Fruit fly (Drosophila melanogaster) whole organism, adult: ENCODE measurements around the gene Jon25Bii.

Experiments
- CG11617 ChIP-seq: fragments of 200-800 bp; sonication (Bioruptor generic); optimal IDR thresholded peaks from 2 replicates; lab custom pipeline; 2017; ENCODE audit warnings: mild to moderate bottlenecking, missing biosample characterization, missing genetic modification reagents, missing genetic modification characterization
- CG12768 ChIP-seq: fragments of 200-800 bp; sonication (Bioruptor generic); optimal IDR thresholded peaks from 2 replicates; lab custom pipeline; 2017; ENCODE audit warnings: missing biosample characterization, missing genetic modification characterization, mild to moderate bottlenecking, moderate library complexity, missing genetic modification reagents
- CG14711 ChIP-seq: fragments of 200-800 bp; sonication (Bioruptor generic); optimal IDR thresholded peaks from 2 replicates; lab custom pipeline; 2018; ENCODE audit warnings: missing biosample characterization, mild to moderate bottlenecking, missing genetic modification characterization, moderate library complexity
- CG1620 ChIP-seq: fragments of 200-800 bp; sonication (Bioruptor generic); optimal IDR thresholded peaks from 2 replicates; lab custom pipeline; 2016; ENCODE audit warnings: missing biosample characterization, missing genetic modification characterization
- CG33017 ChIP-seq: fragments of 200-800 bp; sonication (Bioruptor generic); optimal IDR thresholded peaks from 2 replicates; lab custom pipeline; 2018; ENCODE audit warnings: missing biosample characterization, mild to moderate bottlenecking, missing genetic modification characterization, moderate library complexity
- CG5204 ChIP-seq: fragments of 200-800 bp; sonication (Bioruptor generic); optimal IDR thresholded peaks from 2 replicates; lab custom pipeline; 2016; ENCODE audit warnings: missing biosample characterization, missing genetic modification characterization
- CG7045 ChIP-seq: fragments of 200-800 bp; sonication (Bioruptor generic); optimal IDR thresholded peaks from 2 replicates; lab custom pipeline; 2017; ENCODE audit warnings: missing biosample characterization, mild to moderate bottlenecking, missing genetic modification characterization
- CG7101 ChIP-seq: fragments of 200-800 bp; sonication (Bioruptor generic); optimal IDR thresholded peaks from 2 replicates; lab custom pipeline; 2018; ENCODE audit warnings: missing biosample characterization, mild to moderate bottlenecking, missing genetic modification characterization, moderate library complexity
- Clk ChIP-seq: fragments of 200-800 bp; sonication (Bioruptor generic); optimal IDR thresholded peaks from 2 replicates; lab custom pipeline; 2017; ENCODE audit warnings: missing biosample characterization, missing genetic modification characterization
- Crg-1 ChIP-seq: fragments of 200-800 bp; sonication (Bioruptor generic); optimal IDR thresholded peaks from 2 replicates; lab custom pipeline; 2016; ENCODE audit warnings: missing biosample characterization, missing genetic modification characterization
- Hr96 ChIP-seq: fragments of 200-800 bp; sonication (Bioruptor generic); optimal IDR thresholded peaks from 2 replicates; lab custom pipeline; 2016; ENCODE audit warnings: missing biosample characterization, missing genetic modification characterization
- Mnt ChIP-seq: fragments of 200-800 bp; sonication (Bioruptor generic); optimal IDR thresholded peaks from 2 replicates; lab custom pipeline; 2016; ENCODE audit warnings: missing biosample characterization, mild to moderate bottlenecking, missing genetic modification characterization
- bab1 ChIP-seq: fragments of 200-800 bp; sonication (Bioruptor generic); optimal IDR thresholded peaks from 3 replicates; lab custom pipeline; 2019; ENCODE audit warnings: missing biosample characterization, mild to moderate bottlenecking, missing genetic modification characterization, moderate library complexity
- cic ChIP-seq: fragments of 200-800 bp; sonication (Bioruptor generic); optimal IDR thresholded peaks from 2 replicates; lab custom pipeline; 2017; ENCODE audit warnings: missing biosample characterization, mild to moderate bottlenecking, missing genetic modification characterization, moderate library complexity
- cnc ChIP-seq, 2 experiments: fragments of >200 bp; optimal IDR thresholded peaks; 2 replicates each; lab custom pipeline; 2017
- kay ChIP-seq: fragments of 200-800 bp; sonication (Bioruptor generic); peaks from one replicate; lab custom pipeline; 2016; ENCODE audit warnings: missing biosample characterization, missing genetic modification characterization, borderline replicate concordance
- ovo ChIP-seq: fragments of 200-800 bp; sonication (Bioruptor generic); optimal IDR thresholded peaks from 2 replicates; lab custom pipeline; 2016; ENCODE audit warnings: missing biosample characterization, missing genetic modification characterization
- pad ChIP-seq: fragments of 200-800 bp; sonication (Bioruptor generic); optimal IDR thresholded peaks from 3 replicates; lab custom pipeline; 2017; ENCODE audit warnings: missing biosample characterization, missing genetic modification characterization, mild to moderate bottlenecking, moderate library complexity, missing genetic modification reagents
- tj ChIP-seq: fragments of 200-800 bp; sonication (Bioruptor generic); optimal IDR thresholded peaks from 3 replicates; lab custom pipeline; 2017; ENCODE audit warnings: missing biosample characterization, mild to moderate bottlenecking, missing genetic modification characterization, moderate library complexity
- toe ChIP-seq: fragments of 200-800 bp; sonication (Bioruptor generic); optimal IDR thresholded peaks from 2 replicates; lab custom pipeline; 2016; ENCODE audit warnings: missing biosample characterization, missing genetic modification characterization

The Jon25Bii gene

dm6 chr2L:4953086-4953570 lies at the start of gene Jon25Bii:
Gene Jon25Bii, minus strand, starts transcription at chr2L:4953136.
- TF ChIP-seq tj (GFP tag; lab: Kevin White, UChicago), result no peak
- TF ChIP-seq cic, result peak; percentile 93

DNA sequence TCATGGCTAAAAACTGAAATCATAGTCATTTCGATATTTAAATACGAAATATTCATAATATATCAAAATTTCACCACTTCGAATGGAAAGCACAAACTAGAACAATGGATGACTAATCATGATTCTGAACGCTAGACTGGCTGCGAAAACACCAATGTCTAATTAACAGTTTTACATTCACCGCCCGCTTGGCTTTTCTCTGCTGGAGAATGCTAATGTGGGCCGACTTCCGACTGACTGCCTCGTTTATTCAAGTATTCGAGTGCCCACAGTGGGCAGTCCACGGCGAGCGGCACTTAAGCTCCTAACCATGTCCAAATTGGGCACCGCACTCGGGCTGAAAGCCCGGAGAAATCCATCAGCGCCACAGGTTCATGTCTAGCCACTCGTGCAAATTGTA lies 49.1 kb upstream of the Jon25Bii start:
- TF ChIP-seq cic (no peak), Mnt (no peak), Hr96 (no peak), Crg-1 (GFP tag; lab: Kevin White, UChicago) (no peak), bab1 (GFP tag; lab: Kevin White, UChicago) (no peak), tj (GFP tag; lab: Kevin White, UChicago) (no peak), toe (GFP tag; lab: Kevin White, UChicago) (no peak), CG5204 (GFP tag; lab: Kevin White, UChicago) (no peak), CG11617 (GFP tag; lab: Kevin White, UChicago) (no peak), CG33017 (tag; lab: Kevin White, UChicago) (no peak), pad (GFP tag; lab: Kevin White, UChicago) (no peak), Clk (no peak), CG1620 (no peak), ovo (GFP tag; lab: Kevin White, UChicago) (no peak), kay (GFP tag; lab: Kevin White, UChicago) (no peak), cnc (optimal IDR thresholded peaks at IDR 0.05; lab: Kevin White, UChicago) (no peak), CG12768 (GFP tag; lab: Kevin White, UChicago) (no peak), CG14711 (no peak), CG7045 (no peak), CG7101 (no peak)

- TF ChIP-seq CG7101 (no peak), ovo (GFP tag; lab: Kevin White, UChicago) (no peak), cnc (optimal IDR thresholded peaks at IDR 0.05; lab: Kevin White, UChicago) (no peak), kay (GFP tag; lab: Kevin White, UChicago) (peak; percentile 41), bab1 (GFP tag; lab: Kevin White, UChicago) (no peak), Clk (no peak), tj (GFP tag; lab: Kevin White, UChicago) (no peak), Hr96 (no peak)
Measured at dm6 chr2L:5001582-5001929, 48.6 kb upstream of the Jon25Bii start.

DNA sequence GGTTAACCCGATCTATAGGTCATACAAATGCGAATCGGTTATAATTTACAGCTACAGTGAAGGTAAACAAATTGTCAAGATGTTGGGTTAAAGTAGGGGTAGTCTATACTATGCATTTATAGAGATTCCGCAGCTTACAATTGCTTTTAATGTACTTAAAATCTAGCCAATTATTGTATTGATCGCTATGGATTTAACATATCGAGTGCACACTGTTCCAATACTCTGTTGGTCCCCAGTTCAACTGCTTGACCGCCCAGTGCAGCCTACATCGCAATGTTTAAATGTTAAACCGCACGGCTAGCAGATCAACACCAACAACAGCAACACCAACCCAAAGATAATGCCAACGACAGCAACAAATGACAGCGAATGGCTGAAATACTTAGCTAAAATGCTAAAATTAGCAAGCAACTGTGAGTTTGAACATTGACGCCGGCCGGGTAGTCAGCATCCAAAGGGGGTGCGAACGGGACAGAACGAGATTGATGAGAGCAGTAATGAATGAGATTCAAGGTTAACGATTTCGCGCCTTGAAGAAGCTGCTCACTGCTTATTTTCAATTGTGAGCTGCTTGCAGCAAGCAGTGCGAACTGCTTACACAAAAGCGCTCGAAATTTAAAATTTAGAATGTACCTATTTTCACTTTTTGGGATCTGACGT lies 48.1 kb upstream of the Jon25Bii start:
- TF ChIP-seq Crg-1 (GFP tag; lab: Kevin White, UChicago) (no peak), CG14711 (peak; percentile 35), CG33017 (tag; lab: Kevin White, UChicago) (no peak), CG7101 (no peak), CG5204 (GFP tag; lab: Kevin White, UChicago) (no peak), pad (GFP tag; lab: Kevin White, UChicago) (peak; percentile 97), tj (GFP tag; lab: Kevin White, UChicago) (peak; percentile 68), cic (peak; percentile 72), kay (GFP tag; lab: Kevin White, UChicago) (peak; percentile 33), CG12768 (GFP tag; lab: Kevin White, UChicago) (peak; percentile 11), Clk (no peak)

dm6 chr2L:5000287-5000871 lies 47.4 kb upstream of the Jon25Bii start:
- TF ChIP-seq pad (GFP tag; lab: Kevin White, UChicago), result peak; percentile 18
- peak; percentile 91 for TF ChIP-seq CG5204 (GFP tag; lab: Kevin White, UChicago)
- peak; percentile 76 for TF ChIP-seq bab1 (GFP tag; lab: Kevin White, UChicago)
- TF ChIP-seq CG33017 (tag; lab: Kevin White, UChicago), result peak; percentile 95
- peak; percentile 76 for TF ChIP-seq CG14711
- TF ChIP-seq Clk, result peak; percentile 56
- TF ChIP-seq CG12768 (GFP tag; lab: Kevin White, UChicago), result peak; percentile 83
- TF ChIP-seq CG7045, result peak; percentile 72
- peak; percentile 86 for TF ChIP-seq CG11617 (GFP tag; lab: Kevin White, UChicago)
- peak; percentile 18 for TF ChIP-seq tj (GFP tag; lab: Kevin White, UChicago)
- TF ChIP-seq CG7101, result peak; percentile 92
- no peak for TF ChIP-seq cnc (optimal IDR thresholded peaks at IDR 0.05; lab: Kevin White, UChicago)
- peak; percentile 80 for TF ChIP-seq toe (GFP tag; lab: Kevin White, UChicago)
- TF ChIP-seq Crg-1 (GFP tag; lab: Kevin White, UChicago), result no peak
- TF ChIP-seq ovo (GFP tag; lab: Kevin White, UChicago), result peak; percentile 41
- TF ChIP-seq Mnt, result peak; percentile 65
- peak; percentile 55 for TF ChIP-seq cic
- TF ChIP-seq CG1620, result peak; percentile 34
- TF ChIP-seq kay (GFP tag; lab: Kevin White, UChicago), result peak; percentile 95
- TF ChIP-seq Hr96, result peak; percentile 77

DNA sequence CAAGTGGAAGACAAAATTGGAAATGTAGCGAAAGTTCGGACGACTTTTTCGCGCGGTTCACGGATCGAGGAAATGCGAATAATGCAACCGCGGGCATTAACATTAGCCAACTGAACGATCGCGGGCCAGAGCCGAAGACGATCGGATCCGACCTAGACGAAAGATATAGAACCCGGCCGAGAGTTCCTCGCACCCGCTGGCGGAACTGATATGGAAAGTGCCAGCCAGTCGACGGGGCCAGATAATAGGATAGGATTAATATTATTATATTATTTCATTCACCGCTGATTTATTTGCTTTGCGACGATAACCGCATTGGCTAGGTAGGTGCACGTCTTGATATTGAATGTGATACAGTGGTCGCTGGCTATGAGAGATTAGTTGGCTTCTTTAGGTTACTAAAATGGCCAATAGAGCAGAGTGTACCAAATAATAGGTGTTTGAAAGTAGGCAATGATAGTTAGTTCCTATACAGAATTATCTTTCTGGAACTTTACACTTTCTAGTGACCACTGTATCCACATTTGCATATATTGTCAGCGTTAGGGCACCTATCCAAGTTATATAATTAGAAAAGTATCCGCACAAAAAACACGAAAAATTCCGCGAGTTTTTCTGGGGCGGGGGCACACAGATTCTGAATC lies 46.6 kb upstream of the Jon25Bii start:
- TF ChIP-seq cnc (optimal IDR thresholded peaks at IDR 0.05; lab: Kevin White, UChicago) (no peak), Crg-1 (GFP tag; lab: Kevin White, UChicago) (peak; percentile 42), cic (peak; percentile 73), Hr96 (peak; percentile 86), ovo (GFP tag; lab: Kevin White, UChicago) (no peak), Mnt (peak; percentile 11), tj (GFP tag; lab: Kevin White, UChicago) (no peak), bab1 (GFP tag; lab: Kevin White, UChicago) (peak; percentile 85), kay (GFP tag; lab: Kevin White, UChicago) (no peak), CG7045 (peak; percentile 84), CG7101 (peak; percentile 93), CG33017 (tag; lab: Kevin White, UChicago) (peak; percentile 92), CG5204 (GFP tag; lab: Kevin White, UChicago) (peak; percentile 78), pad (GFP tag; lab: Kevin White, UChicago) (peak; percentile 66), CG14711 (peak; percentile 84), Clk (peak; percentile 90), CG1620 (peak; percentile 74), toe (GFP tag; lab: Kevin White, UChicago) (peak; percentile 90), CG12768 (GFP tag; lab: Kevin White, UChicago) (peak; percentile 93), CG11617 (GFP tag; lab: Kevin White, UChicago) (peak; percentile 82)
